Worm (Caenorhabditis elegans): ENCODE data around the gene F19B10.6.
A peak's percentile ranks its signal among the peaks of the same experiment; 100 is the strongest.

Gene F19B10.6

DNA sequence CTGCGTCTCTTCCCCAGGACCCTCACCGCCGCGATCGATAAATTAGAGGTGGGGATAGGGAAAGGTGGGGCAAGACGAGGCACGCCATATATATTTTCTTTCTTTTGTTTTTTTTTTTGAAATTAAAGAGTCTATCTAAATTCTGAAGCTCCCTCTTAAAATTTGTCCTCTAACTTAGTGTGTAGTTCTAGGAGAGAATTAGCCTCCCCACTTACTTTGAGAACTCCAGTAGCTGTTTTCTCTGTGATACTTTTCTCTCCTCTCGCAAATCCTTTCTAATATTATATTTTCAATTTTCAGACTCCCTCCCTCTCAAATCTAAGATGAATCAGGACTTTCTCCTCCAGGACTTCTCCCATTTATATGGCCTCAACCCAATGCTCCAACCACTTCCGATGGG, 41.7 kb downstream of the F19B10.6 start, which contains the start of gene M151.7:
TSS of gene M151.7 (plus strand) at position 301 of the 400 bp plus-strand sequence.
- TF ChIP-seq efl-1 (optimal IDR thresholded peaks at IDR 0.05), result no peak
- no peak for TF ChIP-seq efl-1 (GFP tag; optimal IDR thresholded peaks at IDR 0.05 in 1 of 2)
- no peak for TF ChIP-seq unc-98 (GFP tag; IDR thresholded peaks at IDR 0.05)
- TF ChIP-seq nhr-11 (tag; optimal IDR thresholded peaks at IDR 0.05), result no peak
- no peak for TF ChIP-seq ztf-4 (tag; optimal IDR thresholded peaks at IDR 0.05)
- TF ChIP-seq nhr-76 (tag; optimal IDR thresholded peaks at IDR 0.05), result no peak
- no peak for TF ChIP-seq C34B4.2 (tag; optimal IDR thresholded peaks at IDR 0.05)
- no peak for TF ChIP-seq egl-13 (tag; optimal IDR thresholded peaks at IDR 0.05)
- no peak for TF ChIP-seq ceh-63 (GFP tag; optimal IDR thresholded peaks at IDR 0.05)
- TF ChIP-seq lin-13 (GFP tag; optimal IDR thresholded peaks at IDR 0.05), result no peak
- no peak for TF ChIP-seq Y116A8C.19 (tag; optimal IDR thresholded peaks at IDR 0.05; ENCODE audit: borderline replicate concordance)
- no peak for TF ChIP-seq lin-15B (tag; optimal IDR thresholded peaks at IDR 0.05)
- TF ChIP-seq jun-1 (tag; optimal IDR thresholded peaks at IDR 0.05), result no peak
- no peak for TF ChIP-seq nhr-12 (tag; optimal IDR thresholded peaks at IDR 0.05)
- no peak for TF ChIP-seq ets-5 (GFP tag; IDR thresholded peaks at IDR 0.05)
- TF ChIP-seq nhr-28 (tag; optimal IDR thresholded peaks at IDR 0.05), result no peak
- no peak for TF ChIP-seq ces-1 (GFP tag; optimal IDR thresholded peaks at IDR 0.05)
- no peak for TF ChIP-seq unc-30 (tag; optimal IDR thresholded peaks at IDR 0.05)
- TF ChIP-seq lin-35 (GFP tag; optimal IDR thresholded peaks at IDR 0.05), result no peak
- TF ChIP-seq nhr-77 (tag; optimal IDR thresholded peaks at IDR 0.05), result no peak
- no peak for TF ChIP-seq nhr-19 (GFP tag; conservative IDR thresholded peaks at IDR 0.05)

DNA sequence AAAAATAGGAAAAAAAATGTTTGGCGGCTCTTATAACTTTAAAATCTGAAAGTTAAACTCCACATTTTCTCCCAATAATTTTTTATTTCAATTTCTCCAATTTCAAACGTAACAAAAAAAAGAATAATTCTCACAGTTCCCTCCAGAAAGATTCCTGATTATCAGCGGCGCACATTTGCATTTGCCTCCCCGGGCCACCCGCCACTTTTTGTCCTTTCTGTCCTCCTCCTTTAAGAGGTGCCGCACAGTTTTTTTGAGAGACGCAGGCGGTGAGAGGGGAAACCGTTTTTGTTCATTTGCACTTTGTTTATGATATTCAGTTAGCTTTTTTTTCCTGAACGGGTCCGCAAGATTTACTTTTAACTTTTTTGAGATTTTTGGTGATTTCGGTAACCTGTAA, 42.8 kb downstream of the F19B10.6 start:
- no peak for TF ChIP-seq grh-1 (GFP tag; IDR thresholded peaks at IDR 0.05)
- TF ChIP-seq lin-14 (GFP tag; optimal IDR thresholded peaks at IDR 0.05), result no peak
- no peak for TF ChIP-seq egl-27 (tag; optimal IDR thresholded peaks at IDR 0.05)
- TF ChIP-seq zag-1 (tag; optimal IDR thresholded peaks at IDR 0.05), result no peak
- TF ChIP-seq irx-1 (tag; optimal IDR thresholded peaks at IDR 0.05), result no peak
- no peak for TF ChIP-seq vab-15 (tag; optimal IDR thresholded peaks at IDR 0.05)
- no peak for TF ChIP-seq nhr-28 (tag; optimal IDR thresholded peaks at IDR 0.05)
- no peak for TF ChIP-seq fos-1 (tag; optimal IDR thresholded peaks at IDR 0.05)
- TF ChIP-seq lsy-2 (tag; optimal IDR thresholded peaks at IDR 0.05), result no peak
- TF ChIP-seq mep-1 (tag; optimal IDR thresholded peaks at IDR 0.05), result no peak
- TF ChIP-seq ztf-11 (tag; optimal IDR thresholded peaks at IDR 0.05), result no peak
- TF ChIP-seq nhr-85 (tag), result no peak

ce11 chrII:3617512-3617911, 46.2 kb downstream of the F19B10.6 start, which contains the start of gene F40E12.1:
Gene F40E12.1, plus strand, starts transcription at chrII:3617812.
- TF ChIP-seq lin-15B (tag; optimal IDR thresholded peaks at IDR 0.05) (no peak), fos-1 (tag; optimal IDR thresholded peaks at IDR 0.05) (no peak)

DNA sequence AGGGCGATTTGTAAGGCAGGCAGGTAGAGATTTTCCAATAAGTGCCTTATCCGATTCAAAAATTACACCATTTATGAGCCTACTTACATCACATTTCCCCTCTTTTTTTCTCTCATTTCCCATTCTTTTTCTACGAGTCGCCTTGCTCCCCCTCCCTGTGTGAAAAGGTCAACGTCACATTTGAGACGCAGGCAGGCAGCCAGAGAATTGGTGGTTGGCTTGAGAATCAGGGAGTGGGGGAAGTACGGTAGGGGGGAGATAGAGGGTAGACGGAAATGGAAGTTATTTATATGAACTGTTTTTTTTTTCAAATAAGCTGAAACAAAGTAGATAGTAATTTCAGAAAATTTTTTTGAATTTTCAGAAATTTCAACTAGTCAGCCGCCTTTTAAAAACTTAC, 47.1 kb downstream of the F19B10.6 start:
- no peak for TF ChIP-seq C34B4.2 (tag; optimal IDR thresholded peaks at IDR 0.05)
- TF ChIP-seq xbp-1 (tag; optimal IDR thresholded peaks at IDR 0.05), result peak; percentile 42
